Fruit fly (Drosophila melanogaster) whole organism, embryonic: ENCODE data around the gene CG2889.

Experiments used
- Adf1 ChIP-seq: fragments of 200-800 bp; sonication (Bioruptor generic); IDR thresholded peaks from 2 replicates; pipeline ENCODE4 v1.3.6; 2022; ENCODE audit warnings: missing biosample characterization, missing genetic modification characterization
- Bdp1 ChIP-seq: fragments of 200-800 bp; sonication (Bioruptor generic); optimal IDR thresholded peaks from 3 replicates; lab custom pipeline; 2016; ENCODE audit warnings: missing biosample characterization, missing genetic modification characterization
- Bteb2 ChIP-seq: fragments of 200-800 bp; sonication (Bioruptor generic); optimal IDR thresholded peaks from 2 replicates; lab custom pipeline; 2016; ENCODE audit warnings: missing biosample characterization, missing genetic modification characterization
- CG10209 ChIP-seq: fragments of 200-800 bp; sonication (Bioruptor generic); optimal IDR thresholded peaks from 3 replicates; lab custom pipeline; 2017; ENCODE audit warnings: missing biosample characterization, mild to moderate bottlenecking, missing genetic modification characterization, missing genetic modification reagents
- CG10321 ChIP-seq: fragments of 200-800 bp; sonication (Bioruptor generic); IDR thresholded peaks from 2 replicates; pipeline ENCODE4 v1.3.6; 2022; ENCODE audit warnings: missing biosample characterization, missing genetic modification characterization
- CG10654 ChIP-seq: fragments of 200-800 bp; sonication (Bioruptor generic); optimal IDR thresholded peaks from 2 replicates; lab custom pipeline; 2016; ENCODE audit warnings: missing biosample characterization, missing genetic modification characterization
- CG11456 ChIP-seq: fragments of 200-800 bp; sonication (Bioruptor generic); IDR thresholded peaks from 3 replicates; pipeline ENCODE4 v1.3.6; 2022; ENCODE audit warnings: missing biosample characterization, missing genetic modification characterization
- CG11560 ChIP-seq: fragments of 200-800 bp; sonication (Bioruptor generic); IDR thresholded peaks from 3 replicates; pipeline ENCODE4 v1.3.6; 2022; ENCODE audit warnings: missing biosample characterization, missing genetic modification characterization
- CG13775 ChIP-seq: fragments of 200-800 bp; sonication (Bioruptor generic); optimal IDR thresholded peaks from 3 replicates; lab custom pipeline; 2017; ENCODE audit warnings: missing biosample characterization, mild to moderate bottlenecking, missing genetic modification characterization
- CG14860 ChIP-seq: fragments of 200-800 bp; sonication (Bioruptor generic); IDR thresholded peaks from 3 replicates; pipeline ENCODE4 v1.3.6; 2022; ENCODE audit warnings: missing biosample characterization, missing genetic modification characterization; ENCODE audit not compliant: partially characterized antibody
- CG15011 ChIP-seq: fragments of 200-800 bp; sonication (Bioruptor generic); optimal IDR thresholded peaks from 3 replicates; lab custom pipeline; 2018; ENCODE audit warnings: missing biosample characterization, mild to moderate bottlenecking, missing genetic modification characterization
- CG15269 ChIP-seq: fragments of 200-800 bp; sonication (Bioruptor generic); optimal IDR thresholded peaks from 2 replicates; lab custom pipeline; 2018; ENCODE audit warnings: missing biosample characterization, mild to moderate bottlenecking, missing genetic modification characterization, moderate library complexity
- CG15514 ChIP-seq: fragments of 200-800 bp; sonication (Bioruptor generic); optimal IDR thresholded peaks from 3 replicates; lab custom pipeline; 2017; ENCODE audit warnings: missing biosample characterization, missing genetic modification characterization, mild to moderate bottlenecking, moderate library complexity, missing genetic modification reagents
- CG17385 ChIP-seq: fragments of 200-800 bp; sonication (Bioruptor generic); optimal IDR thresholded peaks from 3 replicates; lab custom pipeline; 2018; ENCODE audit warnings: missing biosample characterization, mild to moderate bottlenecking, missing genetic modification characterization
- CG1832 ChIP-seq: fragments of 200-800 bp; sonication (Bioruptor generic); optimal IDR thresholded peaks from 2 replicates; lab custom pipeline; 2017; ENCODE audit warnings: missing biosample characterization, mild to moderate bottlenecking, missing genetic modification characterization, inconsistent platforms
- CG18599 ChIP-seq: fragments of 200-800 bp; sonication (Bioruptor generic); optimal IDR thresholded peaks from 3 replicates; lab custom pipeline; 2017; ENCODE audit warnings: missing biosample characterization, missing genetic modification characterization, mild to moderate bottlenecking, moderate library complexity, missing genetic modification reagents
- CG2120 ChIP-seq: fragments of 200-800 bp; sonication (Bioruptor generic); optimal IDR thresholded peaks from 3 replicates; lab custom pipeline; 2016; ENCODE audit warnings: missing biosample characterization, missing genetic modification characterization
- CG4328 ChIP-seq: fragments of 200-800 bp; sonication (Bioruptor generic); optimal IDR thresholded peaks from 3 replicates; lab custom pipeline; 2017; ENCODE audit warnings: missing biosample characterization, missing genetic modification reagents, missing genetic modification characterization
- CG4424 ChIP-seq: fragments of 200-800 bp; sonication (Bioruptor generic); optimal IDR thresholded peaks from 3 replicates; lab custom pipeline; 2016; ENCODE audit warnings: missing biosample characterization, missing genetic modification characterization
- CG9437 ChIP-seq: fragments of 200-800 bp; sonication (Bioruptor generic); optimal IDR thresholded peaks from 2 replicates; lab custom pipeline; 2018; ENCODE audit warnings: missing biosample characterization, mild to moderate bottlenecking, missing genetic modification characterization
- D19B ChIP-seq: fragments of 200-800 bp; sonication (Bioruptor generic); optimal IDR thresholded peaks from 2 replicates; lab custom pipeline; 2017; ENCODE audit warnings: missing biosample characterization, mild to moderate bottlenecking, missing genetic modification characterization
- Dad ChIP-seq: fragments of 200-800 bp; sonication (Bioruptor generic); optimal IDR thresholded peaks from 3 replicates; lab custom pipeline; 2016; ENCODE audit warnings: missing biosample characterization, missing genetic modification characterization
- Dp ChIP-seq: fragments of 200-800 bp; sonication (Bioruptor generic); optimal IDR thresholded peaks from 2 replicates; lab custom pipeline; 2018; ENCODE audit warnings: missing biosample characterization, mild to moderate bottlenecking, missing genetic modification characterization, moderate library complexity
- Drgx ChIP-seq: fragments of 200-800 bp; sonication (Bioruptor generic); IDR thresholded peaks from 2 replicates; pipeline ENCODE4 v1.3.6; 2022; ENCODE audit warnings: missing biosample characterization, missing genetic modification characterization
- Hsf ChIP-seq: fragments of 200-800 bp; sonication (Bioruptor generic); optimal IDR thresholded peaks from 3 replicates; lab custom pipeline; 2016; ENCODE audit warnings: missing biosample characterization, missing genetic modification characterization
- Myb ChIP-seq: fragments of 200-800 bp; sonication (Bioruptor generic); optimal IDR thresholded peaks from 2 replicates; lab custom pipeline; 2016; ENCODE audit warnings: missing biosample characterization, missing genetic modification characterization
- PHDP ChIP-seq: fragments of 200-800 bp; sonication (Bioruptor generic); optimal IDR thresholded peaks from 3 replicates; lab custom pipeline; 2018; ENCODE audit warnings: missing biosample characterization, mild to moderate bottlenecking, missing genetic modification characterization, moderate library complexity
- Sin3A ChIP-seq: fragments of >200 bp; optimal IDR thresholded peaks from 2 replicates; lab custom pipeline; 2018
- Six4 ChIP-seq: fragments of 200-800 bp; sonication (Bioruptor generic); optimal IDR thresholded peaks from 2 replicates; lab custom pipeline; 2016; ENCODE audit warnings: missing biosample characterization, missing genetic modification characterization
- Ssrp ChIP-seq: fragments of 200-800 bp; sonication (Bioruptor generic); optimal IDR thresholded peaks from 2 replicates; lab custom pipeline; 2018; ENCODE audit warnings: missing biosample characterization, mild to moderate bottlenecking, missing genetic modification characterization, moderate library complexity
- az2 ChIP-seq: fragments of 200-800 bp; sonication (Bioruptor generic); optimal IDR thresholded peaks from 3 replicates; lab custom pipeline; 2016; ENCODE audit warnings: missing biosample characterization, missing genetic modification characterization
- bab2 ChIP-seq: fragments of 200-800 bp; sonication (Bioruptor generic); optimal IDR thresholded peaks from 2 replicates; lab custom pipeline; 2016; ENCODE audit warnings: missing biosample characterization, missing genetic modification characterization
- chif ChIP-seq, 2 experiments: fragments of 200-800 bp; sonication (Bioruptor generic); optimal IDR thresholded peaks; 3 replicates each; lab custom pipeline; 2016; ENCODE audit warnings: missing biosample characterization in 2 of 2, missing genetic modification characterization in 2 of 2
- chinmo ChIP-seq: fragments of 200-800 bp; sonication (Bioruptor generic); IDR thresholded peaks from 4 replicates; pipeline ENCODE4 v1.3.6; 2022; ENCODE audit warnings: missing biosample characterization, missing genetic modification characterization; ENCODE audit not compliant: partially characterized antibody
- corto ChIP-seq: fragments of 200-800 bp; sonication (Bioruptor generic); optimal IDR thresholded peaks from 2 replicates; lab custom pipeline; 2016; ENCODE audit warnings: missing biosample characterization, mild to moderate bottlenecking, missing genetic modification characterization, moderate library complexity
- danr ChIP-seq: fragments of 200-800 bp; sonication (Bioruptor generic); IDR thresholded peaks from 2 replicates; pipeline ENCODE4 v1.3.6; 2022; ENCODE audit warnings: missing biosample characterization, missing genetic modification characterization
- dm ChIP-seq: fragments of 200-800 bp; sonication (Bioruptor generic); optimal IDR thresholded peaks from 3 replicates; lab custom pipeline; 2016; ENCODE audit warnings: missing biosample characterization, missing genetic modification characterization
- exex ChIP-seq: fragments of 200-800 bp; sonication (Bioruptor generic); optimal IDR thresholded peaks from 4 replicates; lab custom pipeline; 2018; ENCODE audit warnings: missing biosample characterization, mild to moderate bottlenecking, missing genetic modification characterization, moderate library complexity
- gce ChIP-seq: fragments of 200-800 bp; sonication (Bioruptor generic); IDR thresholded peaks from 3 replicates; pipeline ENCODE4 v1.3.6; 2022; ENCODE audit warnings: missing biosample characterization, missing genetic modification characterization
- kah ChIP-seq: fragments of 200-800 bp; sonication (Bioruptor generic); optimal IDR thresholded peaks from 2 replicates; lab custom pipeline; 2018; ENCODE audit warnings: missing biosample characterization, mild to moderate bottlenecking, missing genetic modification characterization
- klu ChIP-seq: fragments of 200-800 bp; sonication (Bioruptor generic); IDR thresholded peaks from 2 replicates; pipeline ENCODE4 v1.3.6; 2022; ENCODE audit warnings: missing biosample characterization, missing genetic modification characterization
- lilli ChIP-seq: fragments of 200-800 bp; sonication (Bioruptor generic); optimal IDR thresholded peaks from 3 replicates; lab custom pipeline; 2016; ENCODE audit warnings: missing biosample characterization, missing genetic modification characterization
- peb ChIP-seq: fragments of 200-800 bp; sonication (Bioruptor generic); IDR thresholded peaks from 2 replicates; pipeline ENCODE4 v1.3.6; 2022; ENCODE audit warnings: missing biosample characterization, missing genetic modification characterization
- pnt ChIP-seq: fragments of 200-800 bp; sonication (Bioruptor generic); optimal IDR thresholded peaks from 3 replicates; lab custom pipeline; 2016; ENCODE audit warnings: missing biosample characterization, missing genetic modification characterization
- pum ChIP-seq: fragments of 200-800 bp; sonication (Bioruptor generic); optimal IDR thresholded peaks from 2 replicates; lab custom pipeline; 2016; ENCODE audit warnings: missing biosample characterization, missing genetic modification characterization
- sisA ChIP-seq: fragments of 200-800 bp; sonication (Bioruptor generic); IDR thresholded peaks from 2 replicates; pipeline ENCODE4 v1.3.6; 2022; ENCODE audit warnings: missing biosample characterization, missing genetic modification characterization
- sna ChIP-seq: fragments of 200-800 bp; sonication (Bioruptor generic); IDR thresholded peaks from 2 replicates; pipeline ENCODE4 v1.3.6; 2022; ENCODE audit warnings: missing biosample characterization, missing genetic modification characterization; ENCODE audit not compliant: partially characterized antibody
- tin ChIP-seq: fragments of 200-800 bp; sonication (Bioruptor generic); optimal IDR thresholded peaks from 3 replicates; lab custom pipeline; 2016; ENCODE audit warnings: missing biosample characterization, missing genetic modification characterization
- trem ChIP-seq: fragments of 200-800 bp; optimal IDR thresholded peaks from 3 replicates; lab custom pipeline; 2019; ENCODE audit warnings: missing biosample characterization, mild to moderate bottlenecking, missing genetic modification characterization, moderate library complexity
- trh ChIP-seq: fragments of 200-800 bp; sonication (Bioruptor generic); optimal IDR thresholded peaks from 2 replicates; lab custom pipeline; 2016; ENCODE audit warnings: missing biosample characterization, missing genetic modification characterization
- z ChIP-seq: fragments of 200-800 bp; sonication (Bioruptor generic); IDR thresholded peaks from 3 replicates; pipeline ENCODE4 v1.3.6; 2022; ENCODE audit warnings: missing biosample characterization, missing genetic modification characterization

Gene CG2889

dm6 chrX:10473510-10474212 is at the start of gene CG2889 (continued):
- TF ChIP-seq bab2 (GFP tag; lab: Kevin White, UChicago) (peak; percentile 44), kah (GFP tag; lab: Kevin White, UChicago) (no peak), sna (GFP tag; lab: Robert Waterston, UW) (0 out of 2 replicates have a peak, but pooled peaks have one; percentile 49), az2 (GFP tag; lab: Kevin White, UChicago) (peak; percentile 14), Bteb2 (GFP tag; lab: Kevin White, UChicago) (no peak), lilli (GFP tag; lab: Kevin White, UChicago) (peak; percentile 32), CG10654 (no peak), chinmo (GFP tag; lab: Robert Waterston, UW) (no peak), klu (GFP tag; lab: Robert Waterston, UW) (no peak), chif (GFP tag; optimal IDR thresholded peaks at IDR 0.05; lab: Kevin White, UChicago) (peak in 1 of 2 experiments; percentile 2), CG4328 (GFP tag; lab: Kevin White, UChicago) (no peak), Dad (GFP tag; lab: Kevin White, UChicago) (peak; percentile 1), tin (GFP tag; lab: Kevin White, UChicago) (no peak), dm (peak; percentile 59), trh (GFP tag; lab: Kevin White, UChicago) (no peak), CG11456 (GFP tag; lab: Robert Waterston, UW) (no peak), Hsf (GFP tag; lab: Kevin White, UChicago) (no peak), danr (no peak), CG2120 (peak; percentile 41), Adf1 (no peak), PHDP (tag; lab: Kevin White, UChicago) (no peak), CG15011 (GFP tag; lab: Kevin White, UChicago) (no peak), CG9437 (GFP tag; lab: Kevin White, UChicago) (no peak), sisA (GFP tag; lab: Robert Waterston, UW) (no peak), trem (tag; lab: Kevin White, UChicago) (peak; percentile 51), gce (GFP tag; lab: Robert Waterston, UW) (no peak), corto (GFP tag; lab: Kevin White, UChicago) (no peak), Drgx (GFP tag; lab: Robert Waterston, UW) (peak; percentile 33; the same call in 1 of the 2 replicates), Ssrp (tag; lab: Kevin White, UChicago) (no peak), CG18599 (GFP tag; lab: Kevin White, UChicago) (peak; percentile 6), CG4424 (no peak), Sin3A (peak; percentile 63), Myb (peak; percentile 38), CG15514 (GFP tag; lab: Kevin White, UChicago) (peak; percentile 46), D19B (no peak), Six4 (no peak), CG1832 (peak; percentile 41), CG11560 (no peak), CG17385 (GFP tag; lab: Kevin White, UChicago) (peak; percentile 73), CG10209 (GFP tag; lab: Kevin White, UChicago) (no peak), pnt (GFP tag; lab: Kevin White, UChicago) (no peak), CG15269 (tag; lab: Kevin White, UChicago) (no peak), CG10321 (GFP tag; lab: Robert Waterston, UW) (peak; percentile 88), peb (GFP tag; lab: Robert Waterston, UW) (no peak), pum (peak; percentile 7), Dp (peak; percentile 28), z (GFP tag; lab: Robert Waterston, UW) (no peak), CG14860 (GFP tag; lab: Robert Waterston, UW) (peak; percentile 38; the same call in 1 of the 3 replicates), CG13775 (GFP tag; lab: Kevin White, UChicago) (no peak), Bdp1 (no peak), exex (tag; lab: Kevin White, UChicago) (no peak)
